Worm (Caenorhabditis elegans): Measurements from ENCODE around the gene spe-41.

DNA sequence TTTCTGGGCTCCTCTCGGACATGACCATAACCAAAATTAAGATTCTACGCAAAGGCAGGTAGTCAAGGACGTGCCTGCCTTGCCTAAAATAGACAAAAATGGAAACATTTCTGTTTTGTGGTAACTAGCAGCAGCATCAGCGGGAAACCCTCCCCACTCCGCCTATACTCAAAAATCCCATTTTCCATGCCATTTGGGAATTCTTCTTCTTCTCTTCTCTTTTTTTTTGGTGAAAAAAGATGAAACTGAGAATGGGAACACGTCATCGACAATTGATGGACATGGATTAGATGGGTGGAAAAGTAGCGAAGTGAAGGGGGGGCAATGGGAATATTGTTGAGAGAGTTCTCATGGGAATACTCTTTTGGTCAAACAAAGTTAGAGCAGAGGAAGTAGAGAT lies 6.9 kb downstream of the spe-41 start:
- TF ChIP-seq egl-44 (GFP tag; IDR thresholded peaks at IDR 0.05) (no peak), cebp-1 (GFP tag; IDR thresholded peaks at IDR 0.05) (no peak), cebp-1 (tag; optimal IDR thresholded peaks at IDR 0.05) (no peak), hrde-1 (tag; optimal IDR thresholded peaks at IDR 0.05; ENCODE audit: borderline replicate concordance) (no peak), madf-10 (tag; optimal IDR thresholded peaks at IDR 0.05) (no peak), atf-7 (tag; optimal IDR thresholded peaks at IDR 0.05) (no peak), efl-1 (GFP tag; optimal IDR thresholded peaks at IDR 0.05) (no peak)

Measured in whole organism, young adult.